Fruit fly (Drosophila melanogaster) whole organism, embryonic: ENCODE measurements around the gene Bet5.

Experiments
- Aef1 ChIP-seq: fragments of 200-800 bp; sonication (Bioruptor generic); IDR thresholded peaks from 3 replicates; pipeline ENCODE4 v1.3.6; 2022; ENCODE audit warnings: missing biosample characterization, missing genetic modification characterization
- CG10267 ChIP-seq: fragments of 200-800 bp; sonication (Bioruptor generic); optimal IDR thresholded peaks from 2 replicates; lab custom pipeline; 2018; ENCODE audit warnings: missing biosample characterization, mild to moderate bottlenecking, missing genetic modification characterization, moderate library complexity
- CG10959 ChIP-seq: fragments of 200-800 bp; sonication (Bioruptor generic); IDR thresholded peaks from 2 replicates; pipeline ENCODE4 v1.3.6; 2022; ENCODE audit warnings: missing biosample characterization, missing genetic modification characterization
- CG11456 ChIP-seq: fragments of 200-800 bp; sonication (Bioruptor generic); IDR thresholded peaks from 3 replicates; pipeline ENCODE4 v1.3.6; 2022; ENCODE audit warnings: missing biosample characterization, missing genetic modification characterization
- CG12299 ChIP-seq: fragments of 200-800 bp; sonication (Bioruptor generic); optimal IDR thresholded peaks from 2 replicates; lab custom pipeline; 2018; ENCODE audit warnings: missing biosample characterization, mild to moderate bottlenecking, missing genetic modification characterization
- CG1233 ChIP-seq: fragments of 200-800 bp; sonication (Bioruptor generic); optimal IDR thresholded peaks from 4 replicates; lab custom pipeline; 2018; ENCODE audit warnings: missing biosample characterization, mild to moderate bottlenecking, missing genetic modification characterization
- CG13775 ChIP-seq: fragments of 200-800 bp; sonication (Bioruptor generic); optimal IDR thresholded peaks from 3 replicates; lab custom pipeline; 2017; ENCODE audit warnings: missing biosample characterization, mild to moderate bottlenecking, missing genetic modification characterization
- CG3847 ChIP-seq: fragments of 200-800 bp; sonication (Bioruptor generic); IDR thresholded peaks from 2 replicates; pipeline ENCODE4 v1.3.6; 2022; ENCODE audit warnings: missing biosample characterization, missing genetic modification characterization
- CG7745 ChIP-seq: fragments of 200-800 bp; sonication (Bioruptor generic); optimal IDR thresholded peaks from 2 replicates; lab custom pipeline; 2018; ENCODE audit warnings: missing biosample characterization, mild to moderate bottlenecking, missing genetic modification characterization, moderate library complexity
- CG7786 ChIP-seq: fragments of 200-800 bp; sonication (Bioruptor generic); optimal IDR thresholded peaks from 2 replicates; lab custom pipeline; 2016; ENCODE audit warnings: missing biosample characterization, missing genetic modification characterization
- CG8089 ChIP-seq: fragments of 200-800 bp; sonication (Bioruptor generic); optimal IDR thresholded peaks from 3 replicates; lab custom pipeline; 2016; ENCODE audit warnings: missing biosample characterization, missing genetic modification characterization
- CG8944 ChIP-seq: fragments of 200-800 bp; sonication (Bioruptor generic); optimal IDR thresholded peaks from 3 replicates; lab custom pipeline; 2016; ENCODE audit warnings: missing biosample characterization, missing genetic modification characterization
- CG9609 ChIP-seq: fragments of 200-800 bp; sonication (Bioruptor generic); optimal IDR thresholded peaks from 3 replicates; lab custom pipeline; 2016; ENCODE audit warnings: missing biosample characterization, missing genetic modification characterization
- CG9817 ChIP-seq: fragments of 200-800 bp; sonication (Bioruptor generic); optimal IDR thresholded peaks from 2 replicates; lab custom pipeline; 2018; ENCODE audit warnings: missing biosample characterization, mild to moderate bottlenecking, missing genetic modification characterization, moderate library complexity
- CG9876 ChIP-seq: fragments of 200-800 bp; sonication (Bioruptor generic); optimal IDR thresholded peaks from 2 replicates; lab custom pipeline; 2016; ENCODE audit warnings: missing biosample characterization, missing genetic modification characterization
- D19A ChIP-seq: fragments of 200-800 bp; optimal IDR thresholded peaks from 3 replicates; lab custom pipeline; 2019; ENCODE audit warnings: missing biosample characterization, mild to moderate bottlenecking, missing genetic modification characterization, moderate library complexity
- Dek ChIP-seq: fragments of 200-800 bp; sonication (Bioruptor generic); optimal IDR thresholded peaks from 3 replicates; lab custom pipeline; 2019; ENCODE audit warnings: missing biosample characterization, mild to moderate bottlenecking, missing genetic modification characterization, moderate library complexity
- Dip2 ChIP-seq: fragments of 200-800 bp; sonication (Bioruptor generic); IDR thresholded peaks from 2 replicates; pipeline ENCODE4 v1.3.6; 2022; ENCODE audit warnings: missing biosample characterization, missing genetic modification characterization
- Dll ChIP-seq: fragments of 200-800 bp; sonication (Bioruptor generic); IDR thresholded peaks from 4 replicates; pipeline ENCODE4 v1.3.6; 2022; ENCODE audit warnings: missing biosample characterization, missing genetic modification characterization; ENCODE audit not compliant: partially characterized antibody
- Dref ChIP-seq: fragments of 200-800 bp; sonication (Bioruptor generic); IDR thresholded peaks from 2 replicates; pipeline ENCODE4 v1.3.6; 2022; ENCODE audit warnings: missing biosample characterization, missing genetic modification characterization
- HmgZ ChIP-seq: fragments of 200-800 bp; sonication (Bioruptor generic); optimal IDR thresholded peaks from 2 replicates; lab custom pipeline; 2018; ENCODE audit warnings: missing biosample characterization, mild to moderate bottlenecking, missing genetic modification characterization
- Mrtf ChIP-seq: fragments of 200-800 bp; sonication (Bioruptor generic); IDR thresholded peaks from 3 replicates; pipeline ENCODE4 v1.3.6; 2022; ENCODE audit warnings: missing biosample characterization, missing genetic modification characterization
- NK7.1 ChIP-seq: fragments of 200-800 bp; sonication (Bioruptor generic); optimal IDR thresholded peaks from 3 replicates; lab custom pipeline; 2016; ENCODE audit warnings: missing biosample characterization, missing genetic modification characterization
- Oli ChIP-seq: fragments of 200-800 bp; sonication (Bioruptor generic); optimal IDR thresholded peaks from 2 replicates; lab custom pipeline; 2018; ENCODE audit warnings: missing biosample characterization, mild to moderate bottlenecking, missing genetic modification characterization, moderate library complexity
- Opbp ChIP-seq: fragments of 200-800 bp; sonication (Bioruptor generic); IDR thresholded peaks from 3 replicates; pipeline ENCODE4 v1.3.6; 2022; ENCODE audit warnings: missing biosample characterization, missing genetic modification characterization; ENCODE audit not compliant: partially characterized antibody
- Rfx ChIP-seq: fragments of 200-800 bp; sonication (Bioruptor generic); IDR thresholded peaks from 2 replicates; pipeline ENCODE4 v1.3.6; 2022; ENCODE audit warnings: missing biosample characterization, missing genetic modification characterization
- ato ChIP-seq: fragments of 200-800 bp; sonication (Bioruptor generic); IDR thresholded peaks from 2 replicates; pipeline ENCODE4 v1.3.6; 2022; ENCODE audit warnings: missing biosample characterization, missing genetic modification characterization; ENCODE audit not compliant: partially characterized antibody
- btn ChIP-seq: fragments of 200-800 bp; sonication (Bioruptor generic); optimal IDR thresholded peaks from 2 replicates; lab custom pipeline; 2016; ENCODE audit warnings: missing biosample characterization, missing genetic modification characterization
- cwo ChIP-seq: fragments of 200-800 bp; sonication (Bioruptor generic); optimal IDR thresholded peaks from 3 replicates; lab custom pipeline; 2017; ENCODE audit warnings: missing biosample characterization, missing genetic modification characterization, mild to moderate bottlenecking, moderate library complexity, missing genetic modification reagents
- da ChIP-seq: fragments of 200-800 bp; sonication (Bioruptor generic); optimal IDR thresholded peaks from 2 replicates; lab custom pipeline; 2016; ENCODE audit warnings: missing biosample characterization, missing genetic modification characterization
- dmrt11E ChIP-seq: fragments of 200-800 bp; sonication (Bioruptor generic); optimal IDR thresholded peaks from 3 replicates; lab custom pipeline; 2018; ENCODE audit warnings: missing biosample characterization, mild to moderate bottlenecking, missing genetic modification characterization, moderate library complexity
- emc ChIP-seq: fragments of 200-800 bp; sonication (Bioruptor generic); optimal IDR thresholded peaks from 2 replicates; lab custom pipeline; 2016; ENCODE audit warnings: missing biosample characterization, missing genetic modification characterization
- gce ChIP-seq: fragments of 200-800 bp; sonication (Bioruptor generic); IDR thresholded peaks from 3 replicates; pipeline ENCODE4 v1.3.6; 2022; ENCODE audit warnings: missing biosample characterization, missing genetic modification characterization
- gem ChIP-seq: fragments of 200-800 bp; sonication (Bioruptor generic); optimal IDR thresholded peaks from 2 replicates; lab custom pipeline; 2019; ENCODE audit warnings: missing biosample characterization, mild to moderate bottlenecking, missing genetic modification characterization, moderate library complexity
- her ChIP-seq: fragments of 200-800 bp; sonication (Bioruptor generic); optimal IDR thresholded peaks from 2 replicates; lab custom pipeline; 2016; ENCODE audit warnings: missing biosample characterization, missing genetic modification characterization
- hth ChIP-seq: fragments of >200 bp; optimal IDR thresholded peaks from 2 replicates; lab custom pipeline; 2017; ENCODE audit warnings: inconsistent platforms
- ken ChIP-seq: fragments of 200-800 bp; sonication (Bioruptor generic); IDR thresholded peaks from 3 replicates; pipeline ENCODE4 v1.3.6; 2022; ENCODE audit warnings: missing biosample characterization, missing genetic modification characterization
- luna ChIP-seq: fragments of 200-800 bp; sonication (Bioruptor generic); optimal IDR thresholded peaks from 2 replicates; lab custom pipeline; 2016; ENCODE audit warnings: missing biosample characterization, missing genetic modification characterization
- mld ChIP-seq: fragments of 200-800 bp; sonication (Bioruptor generic); IDR thresholded peaks from 3 replicates; pipeline ENCODE4 v1.3.6; 2022; ENCODE audit warnings: missing biosample characterization, missing genetic modification characterization; ENCODE audit not compliant: partially characterized antibody
- nerfin-1 ChIP-seq: fragments of 200-800 bp; sonication (Bioruptor generic); optimal IDR thresholded peaks from 3 replicates; lab custom pipeline; 2019; ENCODE audit warnings: missing biosample characterization, mild to moderate bottlenecking, missing genetic modification characterization, moderate library complexity
- odd ChIP-seq: fragments of 200-800 bp; sonication (Bioruptor generic); optimal IDR thresholded peaks from 2 replicates; lab custom pipeline; 2017; ENCODE audit warnings: missing biosample characterization, mild to moderate bottlenecking, missing genetic modification characterization
- pfk ChIP-seq: fragments of 200-800 bp; sonication (Bioruptor generic); optimal IDR thresholded peaks from 2 replicates; lab custom pipeline; 2018; ENCODE audit warnings: missing biosample characterization, mild to moderate bottlenecking, missing genetic modification characterization, moderate library complexity
- pros ChIP-seq: fragments of 200-800 bp; sonication (Bioruptor generic); optimal IDR thresholded peaks from 3 replicates; lab custom pipeline; 2019; ENCODE audit warnings: missing biosample characterization, mild to moderate bottlenecking, missing genetic modification characterization, moderate library complexity
- row ChIP-seq: fragments of 200-800 bp; sonication (Bioruptor generic); IDR thresholded peaks from 3 replicates; pipeline ENCODE4 v1.3.6; 2022; ENCODE audit warnings: missing biosample characterization, missing genetic modification characterization
- schlank ChIP-seq: fragments of 200-800 bp; sonication (Bioruptor generic); optimal IDR thresholded peaks from 2 replicates; lab custom pipeline; 2018; ENCODE audit warnings: missing biosample characterization, mild to moderate bottlenecking, missing genetic modification characterization
- sim ChIP-seq: fragments of 200-800 bp; sonication (Bioruptor generic); IDR thresholded peaks from 2 replicates; pipeline ENCODE4 v1.3.6; 2022; ENCODE audit warnings: missing biosample characterization, missing genetic modification characterization
- slbo ChIP-seq: fragments of 200-800 bp; sonication (Bioruptor generic); IDR thresholded peaks from 2 replicates; pipeline ENCODE4 v1.3.6; 2022; ENCODE audit warnings: missing biosample characterization, missing genetic modification characterization
- sna ChIP-seq: fragments of 200-800 bp; sonication (Bioruptor generic); IDR thresholded peaks from 2 replicates; pipeline ENCODE4 v1.3.6; 2022; ENCODE audit warnings: missing biosample characterization, missing genetic modification characterization; ENCODE audit not compliant: partially characterized antibody
- tio ChIP-seq: fragments of 200-800 bp; sonication (Bioruptor generic); optimal IDR thresholded peaks from 2 replicates; lab custom pipeline; 2017; ENCODE audit warnings: missing biosample characterization, missing genetic modification characterization, inconsistent platforms
- trh ChIP-seq: fragments of 200-800 bp; sonication (Bioruptor generic); optimal IDR thresholded peaks from 2 replicates; lab custom pipeline; 2016; ENCODE audit warnings: missing biosample characterization, missing genetic modification characterization
- unpg ChIP-seq: fragments of 200-800 bp; sonication (Bioruptor generic); optimal IDR thresholded peaks from 3 replicates; lab custom pipeline; 2018; ENCODE audit warnings: missing biosample characterization, mild to moderate bottlenecking, missing genetic modification characterization, moderate library complexity
- wek ChIP-seq: fragments of 200-800 bp; sonication (Bioruptor generic); optimal IDR thresholded peaks from 3 replicates; lab custom pipeline; 2018; ENCODE audit warnings: missing biosample characterization, mild to moderate bottlenecking, missing genetic modification characterization, moderate library complexity

Bet5 gene

DNA sequence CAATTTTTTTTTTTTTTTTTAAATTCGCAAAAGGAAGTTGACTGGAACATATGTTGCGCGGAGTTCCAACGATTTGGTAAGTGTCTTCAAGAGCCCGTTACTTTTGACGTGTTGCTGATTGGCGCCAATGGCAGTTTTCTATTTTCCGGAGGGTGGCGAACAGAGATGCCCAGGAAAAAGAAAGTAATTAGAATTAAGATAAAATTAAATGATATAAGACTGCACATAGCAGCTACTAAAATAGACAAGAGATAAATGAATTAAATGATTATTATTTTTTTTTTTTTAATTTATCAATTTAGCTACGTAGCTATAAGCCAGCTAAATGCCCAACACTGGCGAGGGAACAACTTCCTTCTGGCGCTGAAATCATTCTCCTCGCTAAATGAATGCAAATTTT is 42.2 kb downstream of the Bet5 start (continued):
- TF ChIP-seq Oli (tag; lab: Kevin White, UChicago) (peak; percentile 28), Mrtf (no peak), sim (GFP tag; lab: Robert Waterston, UW) (0 out of 2 replicates have a peak, but pooled peaks have one; percentile 42), da (GFP tag; lab: Kevin White, UChicago) (no peak), CG9817 (tag; lab: Kevin White, UChicago) (no peak), Rfx (GFP tag; lab: Robert Waterston, UW) (no peak), CG10959 (GFP tag; lab: Robert Waterston, UW) (peak; percentile 23; the same call in 1 of the 2 replicates), dmrt11E (tag; lab: Kevin White, UChicago) (peak; percentile 63), Opbp (GFP tag; lab: Robert Waterston, UW) (no peak), row (peak; percentile 65), CG10267 (tag; lab: Kevin White, UChicago) (peak; percentile 9), CG3847 (no peak), CG9609 (GFP tag; lab: Kevin White, UChicago) (no peak), CG1233 (GFP tag; lab: Kevin White, UChicago) (no peak), HmgZ (tag; lab: Kevin White, UChicago) (no peak), Dip2 (GFP tag; lab: Robert Waterston, UW) (no peak), CG7745 (no peak), D19A (tag; lab: Kevin White, UChicago) (no peak), her (GFP tag; lab: Kevin White, UChicago) (no peak), CG8944 (GFP tag; lab: Kevin White, UChicago) (no peak), cwo (no peak), slbo (peak; percentile 25; the same call in 1 of the 2 replicates), sna (GFP tag; lab: Robert Waterston, UW) (no peak), CG8089 (GFP tag; lab: Kevin White, UChicago) (no peak), pros (GFP tag; lab: Kevin White, UChicago) (no peak), unpg (peak; percentile 41), wek (no peak), schlank (tag; lab: Kevin White, UChicago) (no peak), Dll (GFP tag; lab: Robert Waterston, UW) (no peak), tio (no peak), Aef1 (GFP tag; lab: Robert Waterston, UW) (no peak), ato (GFP tag; lab: Robert Waterston, UW) (no peak), CG9876 (GFP tag; lab: Kevin White, UChicago) (no peak), gce (GFP tag; lab: Robert Waterston, UW) (no peak), emc (no peak), mld (GFP tag; lab: Robert Waterston, UW) (no peak), hth (lab: Kevin White, UChicago) (no peak), CG13775 (GFP tag; lab: Kevin White, UChicago) (peak; percentile 14), NK7.1 (GFP tag; lab: Kevin White, UChicago) (no peak), gem (tag; lab: Kevin White, UChicago) (peak; percentile 56), odd (no peak), luna (GFP tag; lab: Kevin White, UChicago) (no peak), ken (GFP tag; lab: Robert Waterston, UW) (0 out of 3 replicates have a peak, but pooled peaks have one; percentile 49), trh (GFP tag; lab: Kevin White, UChicago) (no peak), Dek (tag; lab: Kevin White, UChicago) (no peak), CG12299 (no peak), pfk (no peak), btn (GFP tag; lab: Kevin White, UChicago) (no peak), CG7786 (GFP tag; lab: Kevin White, UChicago) (no peak), nerfin-1 (no peak), Dref (GFP tag; lab: Robert Waterston, UW) (no peak), CG11456 (0 out of 3 replicates have a peak, but pooled peaks have one; percentile 46)
